Worm (Caenorhabditis elegans) whole organism, midembryonic: ENCODE data around the gene kin-2.

ENCODE experiments used
- T22C8.4 ChIP-seq: fragments of 200-800 bp; sonication (Bioruptor generic); IDR thresholded peaks from 2 replicates; pipeline ENCODE4 v1.3.6; 2022; ENCODE audit warnings: missing genetic modification characterization, missing compliant biosample characterization
- cog-1 ChIP-seq: sonication (generic microtip); optimal IDR thresholded peaks from 2 replicates; lab custom pipeline; 2016; ENCODE audit warnings: missing genetic modification characterization, missing compliant biosample characterization
- flt-1 ChIP-seq: fragments of 200-800 bp; sonication (Bioruptor generic); IDR thresholded peaks from 2 replicates; pipeline ENCODE4 v1.3.6; 2022; ENCODE audit warnings: missing genetic modification characterization, missing compliant biosample characterization
- klf-2 ChIP-seq: fragments of 200-800 bp; sonication (Bioruptor generic); conservative IDR thresholded peaks from 2 replicates; pipeline ENCODE4 v1.3.6; 2022; ENCODE audit warnings: missing genetic modification reagents, missing genetic modification characterization, missing compliant biosample characterization
- med-1 ChIP-seq: sonication (generic microtip); optimal IDR thresholded peaks from 2 replicates; lab custom pipeline; 2017; ENCODE audit warnings: missing genetic modification characterization, mild to moderate bottlenecking, missing compliant biosample characterization, antibody characterized with exemption, missing genetic modification reagents; ENCODE audit not compliant: insufficient read depth
- ref-1 ChIP-seq: fragments of 200-800 bp; sonication (Bioruptor generic); conservative IDR thresholded peaks from 2 replicates; pipeline ENCODE4 v1.3.6; 2022; ENCODE audit warnings: missing genetic modification reagents, missing genetic modification characterization, missing compliant biosample characterization
- tab-1 ChIP-seq: fragments of 200-800 bp; sonication (Bioruptor generic); IDR thresholded peaks from 2 replicates; pipeline ENCODE4 v1.3.6; 2022; ENCODE audit warnings: missing genetic modification characterization, missing compliant biosample characterization
- ztf-23 ChIP-seq: fragments of 200-800 bp; sonication (Bioruptor generic); IDR thresholded peaks from 2 replicates; pipeline ENCODE4 v1.3.6; 2022; ENCODE audit warnings: missing genetic modification reagents, missing genetic modification characterization, missing compliant biosample characterization
- ztf-29 ChIP-seq: fragments of 200-800 bp; sonication (Bioruptor generic); IDR thresholded peaks from 2 replicates; pipeline ENCODE4 v1.3.6; 2022; ENCODE audit warnings: missing genetic modification reagents, missing genetic modification characterization, missing compliant biosample characterization

ce11 chrX:6002479-6002878 lies 24.8 kb upstream of the kin-2 start:
- TF ChIP-seq flt-1 (GFP tag; lab: Robert Waterston, UW) (no peak), ref-1 (no peak), cog-1 (tag; lab: Kevin White, UChicago) (no peak), ztf-23 (GFP tag; lab: Robert Waterston, UW) (no peak), T22C8.4 (no peak), med-1 (no peak), klf-2 (GFP tag; lab: Robert Waterston, UW) (no peak), tab-1 (GFP tag; lab: Robert Waterston, UW) (no peak), ztf-29 (no peak)
